Fruit fly (Drosophila melanogaster) whole organism, adult: ENCODE results near the gene SkpD.

Source experiments
- CG12768 ChIP-seq: fragments of 200-800 bp; sonication (Bioruptor generic); optimal IDR thresholded peaks from 2 replicates; lab custom pipeline; 2017; ENCODE audit warnings: missing biosample characterization, missing genetic modification characterization, mild to moderate bottlenecking, moderate library complexity, missing genetic modification reagents
- CG14711 ChIP-seq: fragments of 200-800 bp; sonication (Bioruptor generic); optimal IDR thresholded peaks from 2 replicates; lab custom pipeline; 2018; ENCODE audit warnings: missing biosample characterization, mild to moderate bottlenecking, missing genetic modification characterization, moderate library complexity
- CG7045 ChIP-seq: fragments of 200-800 bp; sonication (Bioruptor generic); optimal IDR thresholded peaks from 2 replicates; lab custom pipeline; 2017; ENCODE audit warnings: missing biosample characterization, mild to moderate bottlenecking, missing genetic modification characterization
- CG7101 ChIP-seq: fragments of 200-800 bp; sonication (Bioruptor generic); optimal IDR thresholded peaks from 2 replicates; lab custom pipeline; 2018; ENCODE audit warnings: missing biosample characterization, mild to moderate bottlenecking, missing genetic modification characterization, moderate library complexity
- Hr96 ChIP-seq: fragments of 200-800 bp; sonication (Bioruptor generic); optimal IDR thresholded peaks from 2 replicates; lab custom pipeline; 2016; ENCODE audit warnings: missing biosample characterization, missing genetic modification characterization
- ovo ChIP-seq: fragments of 200-800 bp; sonication (Bioruptor generic); optimal IDR thresholded peaks from 2 replicates; lab custom pipeline; 2016; ENCODE audit warnings: missing biosample characterization, missing genetic modification characterization
- pad ChIP-seq: fragments of 200-800 bp; sonication (Bioruptor generic); optimal IDR thresholded peaks from 3 replicates; lab custom pipeline; 2017; ENCODE audit warnings: missing biosample characterization, missing genetic modification characterization, mild to moderate bottlenecking, moderate library complexity, missing genetic modification reagents
- tj ChIP-seq: fragments of 200-800 bp; sonication (Bioruptor generic); optimal IDR thresholded peaks from 3 replicates; lab custom pipeline; 2017; ENCODE audit warnings: missing biosample characterization, mild to moderate bottlenecking, missing genetic modification characterization, moderate library complexity
- toe ChIP-seq: fragments of 200-800 bp; sonication (Bioruptor generic); optimal IDR thresholded peaks from 2 replicates; lab custom pipeline; 2016; ENCODE audit warnings: missing biosample characterization, missing genetic modification characterization

DNA sequence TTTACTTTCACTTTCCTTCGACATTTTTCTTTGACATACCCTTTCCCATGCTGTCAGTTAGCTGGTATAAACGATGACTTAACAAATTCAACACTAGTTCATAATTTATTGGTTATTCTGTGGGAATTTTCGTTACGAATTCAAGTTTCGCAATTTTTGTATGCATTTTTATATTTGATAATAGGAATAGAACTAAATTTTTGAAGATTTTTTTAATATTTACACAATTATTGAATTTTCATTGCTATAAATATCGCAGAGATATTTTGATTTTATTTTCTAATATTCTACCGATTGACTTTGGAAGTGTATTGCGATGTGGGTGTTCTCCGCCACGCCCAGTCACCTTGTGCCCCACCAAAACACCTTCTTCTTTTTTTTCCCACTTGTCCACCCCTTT is 6.4 kb upstream of the SkpD start:
- no peak for TF ChIP-seq CG7101 (tag; lab: Kevin White, UChicago)
- no peak for TF ChIP-seq ovo (GFP tag; lab: Kevin White, UChicago)
- TF ChIP-seq CG14711 = no peak
- no peak for TF ChIP-seq tj (GFP tag; lab: Kevin White, UChicago)
- TF ChIP-seq Hr96 (GFP tag; lab: Kevin White, UChicago) = no peak
- no peak for TF ChIP-seq toe (GFP tag; lab: Kevin White, UChicago)
- TF ChIP-seq CG12768 (GFP tag; lab: Kevin White, UChicago) = no peak
- no peak for TF ChIP-seq pad (GFP tag; lab: Kevin White, UChicago)
- TF ChIP-seq CG7045 (GFP tag; lab: Kevin White, UChicago) = no peak
